In the genomic region with DNA sequence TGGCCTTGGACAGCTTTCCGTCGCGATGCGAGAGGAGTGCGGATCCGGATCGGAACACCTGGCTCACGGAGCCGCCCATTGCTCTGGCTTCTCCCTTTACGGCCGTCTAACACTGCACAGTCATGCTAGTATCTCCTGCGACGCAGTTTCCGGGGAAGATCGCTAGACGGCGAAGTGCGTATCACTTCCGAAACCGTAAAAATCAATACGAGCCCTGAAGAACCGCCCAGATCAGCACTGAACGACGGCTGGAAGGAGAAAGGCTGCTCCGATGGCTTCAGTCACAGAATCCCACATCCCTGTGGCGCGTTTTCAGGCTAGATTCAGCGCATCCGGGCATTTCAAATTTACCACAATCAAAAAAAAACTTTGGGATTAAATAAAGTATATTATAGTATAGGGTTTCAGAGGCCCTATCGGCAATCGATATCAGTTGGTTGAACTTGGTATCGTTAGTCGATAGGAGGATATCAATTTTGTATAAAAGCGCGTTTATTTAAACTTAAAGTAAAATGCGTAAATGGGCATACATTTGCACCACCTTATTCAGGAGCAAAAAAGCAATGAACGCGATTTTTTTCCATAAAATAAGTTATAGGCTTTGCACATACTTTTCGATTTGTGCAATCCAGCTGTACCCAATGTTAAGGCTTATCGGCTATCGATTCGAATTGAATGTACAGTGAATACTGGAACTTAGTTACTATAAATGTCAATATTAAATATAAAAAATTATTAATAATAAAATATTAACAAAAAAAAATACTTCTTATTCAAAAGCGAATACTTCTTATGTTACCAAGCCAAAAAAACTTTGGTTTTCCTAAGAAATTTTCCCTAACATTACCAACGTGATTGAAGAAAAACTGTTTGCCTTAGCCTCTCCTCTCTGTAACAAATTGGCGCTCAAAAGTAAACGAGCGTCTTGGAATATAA, we compare ENCODE assay signal across 1 fruit fly cellular context.
TF ChIP-seq lines count a peak whose summit lies in the region.

A gene (minus strand): TSS at position 435 of the 936 bp plus-strand sequence.
A gene (plus strand): TSS at position 921 of the 936 bp plus-strand sequence.

TF ChIP-seq in whole organism, embryonic, 481 proteins besides CTCF, POLR2A, EP300 and RAD21 (continued from another document and continues in another):
- TF ChIP-seq CG10462 (GFP tag; optimal IDR thresholded peaks at IDR 0.05; lab: Kevin White, UChicago), result peak; percentile 92
- peak; percentile 73 for TF ChIP-seq CG15514 (GFP tag; optimal IDR thresholded peaks at IDR 0.05; lab: Kevin White, UChicago)
- peak; percentile 91 for TF ChIP-seq fd96Cb (tag; optimal IDR thresholded peaks at IDR 0.05; lab: Kevin White, UChicago)
- TF ChIP-seq CG12155 (GFP tag; optimal IDR thresholded peaks at IDR 0.05; lab: Kevin White, UChicago), result peak; percentile 95
- TF ChIP-seq wek (GFP tag; optimal IDR thresholded peaks at IDR 0.05; lab: Kevin White, UChicago), result peak; percentile 24
- no peak for TF ChIP-seq tll (GFP tag; optimal IDR thresholded peaks at IDR 0.05; lab: Kevin White, UChicago)
- peak; percentile 56 for TF ChIP-seq Mes4 (GFP tag; optimal IDR thresholded peaks at IDR 0.05; lab: Kevin White, UChicago)
- TF ChIP-seq CG11247 (GFP tag; IDR thresholded peaks at IDR 0.05; lab: Robert Waterston, UW), result peak; percentile 90
- TF ChIP-seq Adf1 (GFP tag; IDR thresholded peaks at IDR 0.05; lab: Robert Waterston, UW), result peak; percentile 86
- peak; percentile 82 for TF ChIP-seq CG6813 (GFP tag; optimal IDR thresholded peaks at IDR 0.05; lab: Kevin White, UChicago)
- peak; percentile 25 for TF ChIP-seq crc (GFP tag; optimal IDR thresholded peaks at IDR 0.05; lab: Kevin White, UChicago)
- peak; percentile 99 for TF ChIP-seq gem (tag; optimal IDR thresholded peaks at IDR 0.05; lab: Kevin White, UChicago)
- peak; percentile 98 for TF ChIP-seq chm (GFP tag; IDR thresholded peaks at IDR 0.05; lab: Robert Waterston, UW)
- no peak for TF ChIP-seq zf30C (GFP tag; optimal IDR thresholded peaks at IDR 0.05; lab: Kevin White, UChicago)
- TF ChIP-seq ash1 (GFP tag; optimal IDR thresholded peaks at IDR 0.05; lab: Kevin White, UChicago), result no peak
- no peak for TF ChIP-seq nau (GFP tag; optimal IDR thresholded peaks at IDR 0.05; lab: Kevin White, UChicago)
- peak; percentile 94 for TF ChIP-seq sens (GFP tag; lab: Kevin White, UChicago)
- TF ChIP-seq CG8765 (GFP tag; IDR thresholded peaks at IDR 0.05; lab: Robert Waterston, UW), result peak; percentile 90
- peak; percentile 92 for TF ChIP-seq Ravus (GFP tag; IDR thresholded peaks at IDR 0.05; lab: Robert Waterston, UW)
- TF ChIP-seq ara (GFP tag; IDR thresholded peaks at IDR 0.05; lab: Robert Waterston, UW), result peak; percentile 97
- TF ChIP-seq zfh1 (GFP tag; IDR thresholded peaks at IDR 0.05; lab: Robert Waterston, UW), result peak; percentile 97
- peak; percentile 55 for TF ChIP-seq CG5245 (GFP tag; optimal IDR thresholded peaks at IDR 0.05; lab: Kevin White, UChicago)
- TF ChIP-seq run (tag; optimal IDR thresholded peaks at IDR 0.05; lab: Kevin White, UChicago), result peak; percentile 92
- TF ChIP-seq Dek (tag; optimal IDR thresholded peaks at IDR 0.05; lab: Kevin White, UChicago), result peak; percentile 97
- TF ChIP-seq CG12071 (GFP tag; optimal IDR thresholded peaks at IDR 0.05; lab: Kevin White, UChicago), result no peak
- peak; percentile 77 for TF ChIP-seq Dip3 (GFP tag; optimal IDR thresholded peaks at IDR 0.05; lab: Kevin White, UChicago)
- TF ChIP-seq CG13123 (GFP tag; optimal IDR thresholded peaks at IDR 0.05; lab: Kevin White, UChicago), result peak; percentile 94
- TF ChIP-seq Eip74EF (GFP tag; optimal IDR thresholded peaks at IDR 0.05; lab: Kevin White, UChicago), result peak in 1 of 2 experiments; percentile 97
- TF ChIP-seq CG2199 (GFP tag; IDR thresholded peaks at IDR 0.05; lab: Robert Waterston, UW), result peak; percentile 89
- peak; percentile 41 for TF ChIP-seq CG31388 (GFP tag; optimal IDR thresholded peaks at IDR 0.05; lab: Kevin White, UChicago)
- no peak for TF ChIP-seq CG17568 (GFP tag; optimal IDR thresholded peaks at IDR 0.05; lab: Kevin White, UChicago)
- TF ChIP-seq CG3163 (GFP tag; optimal IDR thresholded peaks at IDR 0.05; lab: Kevin White, UChicago), result peak; percentile 50
- no peak for TF ChIP-seq Asciz (GFP tag; optimal IDR thresholded peaks at IDR 0.05; lab: Kevin White, UChicago)
- TF ChIP-seq Xbp1 (GFP tag; optimal IDR thresholded peaks at IDR 0.05; lab: Kevin White, UChicago), result peak; percentile 98
- TF ChIP-seq knrl (GFP tag; IDR thresholded peaks at IDR 0.05; lab: Robert Waterston, UW; ENCODE audit: partially characterized antibody), result peak; percentile 59; the same call in 2 of the 3 replicates
- peak; percentile 95 for TF ChIP-seq vvl (GFP tag; IDR thresholded peaks at IDR 0.05; lab: Robert Waterston, UW)
- TF ChIP-seq caup (GFP tag; optimal IDR thresholded peaks at IDR 0.05; lab: Kevin White, UChicago; ENCODE audit: severe bottlenecking), result peak; percentile 95
- TF ChIP-seq Dll (GFP tag; IDR thresholded peaks at IDR 0.05; lab: Robert Waterston, UW; ENCODE audit: partially characterized antibody), result peak; percentile 80
- peak; percentile 85 for TF ChIP-seq CG34224 (GFP tag; IDR thresholded peaks at IDR 0.05; lab: Robert Waterston, UW; ENCODE audit: partially characterized antibody)
- TF ChIP-seq CG1233 (GFP tag; optimal IDR thresholded peaks at IDR 0.05; lab: Kevin White, UChicago), result no peak
- peak; percentile 43 for TF ChIP-seq Opbp (GFP tag; IDR thresholded peaks at IDR 0.05; lab: Robert Waterston, UW; ENCODE audit: partially characterized antibody)
- peak; percentile 97 for TF ChIP-seq CG2712 (tag; optimal IDR thresholded peaks at IDR 0.05; lab: Kevin White, UChicago)
- peak; percentile 98 for TF ChIP-seq CG17385 (GFP tag; optimal IDR thresholded peaks at IDR 0.05; lab: Kevin White, UChicago)
- peak; percentile 91 for TF ChIP-seq CG4617 (GFP tag; optimal IDR thresholded peaks at IDR 0.05; lab: Kevin White, UChicago; ENCODE audit: borderline replicate concordance)
- peak; percentile 95 for TF ChIP-seq Lim3 (GFP tag; IDR thresholded peaks at IDR 0.05; lab: Robert Waterston, UW)
- TF ChIP-seq CG1024 (GFP tag; IDR thresholded peaks at IDR 0.05; lab: Robert Waterston, UW), result peak; percentile 92
- peak; percentile 58 for TF ChIP-seq dm (GFP tag; optimal IDR thresholded peaks at IDR 0.05; lab: Kevin White, UChicago)
- TF ChIP-seq gsb (GFP tag; IDR thresholded peaks at IDR 0.05; lab: Robert Waterston, UW), result peak; percentile 96
- peak; percentile 90 for TF ChIP-seq CG3407 (GFP tag; optimal IDR thresholded peaks at IDR 0.05; lab: Kevin White, UChicago)
- peak; percentile 46 for TF ChIP-seq CG7987 (GFP tag; optimal IDR thresholded peaks at IDR 0.05; lab: Kevin White, UChicago)
- peak; percentile 96 for TF ChIP-seq ro (GFP tag; IDR thresholded peaks at IDR 0.05; lab: Robert Waterston, UW)
- TF ChIP-seq NfI (GFP tag; optimal IDR thresholded peaks at IDR 0.05; lab: Kevin White, UChicago), result peak; percentile 98
- no peak for TF ChIP-seq kni (GFP tag; optimal IDR thresholded peaks at IDR 0.05; lab: Kevin White, UChicago)
- peak; percentile 88 for TF ChIP-seq CG18011 (GFP tag; optimal IDR thresholded peaks at IDR 0.05; lab: Kevin White, UChicago)
- TF ChIP-seq br (optimal IDR thresholded peaks at IDR 0.05; lab: Kevin White, UChicago), result no peak
- peak; percentile 87 for TF ChIP-seq dysf (GFP tag; IDR thresholded peaks at IDR 0.05; lab: Robert Waterston, UW)
- TF ChIP-seq CG7745 (tag; optimal IDR thresholded peaks at IDR 0.05; lab: Kevin White, UChicago), result peak; percentile 92
- TF ChIP-seq inv (GFP tag; IDR thresholded peaks at IDR 0.05; lab: Robert Waterston, UW; ENCODE audit: partially characterized antibody), result peak; percentile 64
- peak; percentile 76 for TF ChIP-seq CG15696 (tag; optimal IDR thresholded peaks at IDR 0.05; lab: Kevin White, UChicago)
- peak; percentile 71 for TF ChIP-seq mam (GFP tag; optimal IDR thresholded peaks at IDR 0.05; lab: Kevin White, UChicago)
- TF ChIP-seq HLH54F (GFP tag; optimal IDR thresholded peaks at IDR 0.05; lab: Kevin White, UChicago), result peak; percentile 76
- peak; percentile 77 for TF ChIP-seq Doc3 (GFP tag; IDR thresholded peaks at IDR 0.05; lab: Robert Waterston, UW; ENCODE audit: partially characterized antibody)
- peak; percentile 75 for TF ChIP-seq CG11696 (GFP tag; IDR thresholded peaks at IDR 0.05; lab: Robert Waterston, UW)
- TF ChIP-seq scrt (GFP tag; optimal IDR thresholded peaks at IDR 0.05; lab: Kevin White, UChicago), result no peak
- TF ChIP-seq Six4 (GFP tag; optimal IDR thresholded peaks at IDR 0.05; lab: Kevin White, UChicago), result peak; percentile 71
- no peak for TF ChIP-seq pan (optimal IDR thresholded peaks at IDR 0.05; lab: Kevin White, UChicago)
- peak in 1 of 2 experiments; percentile 96 for TF ChIP-seq pan (GFP tag; optimal IDR thresholded peaks at IDR 0.05 in 1 of 2, IDR thresholded peaks at IDR 0.05 in 1 of 2)
- peak; percentile 50 for TF ChIP-seq Camta (GFP tag; optimal IDR thresholded peaks at IDR 0.05; lab: Kevin White, UChicago)
- TF ChIP-seq Dad (GFP tag; optimal IDR thresholded peaks at IDR 0.05; lab: Kevin White, UChicago), result no peak
- TF ChIP-seq CG4360 (GFP tag; IDR thresholded peaks at IDR 0.05; lab: Robert Waterston, UW), result peak; percentile 60; the same call in 1 of the 2 replicates
- peak; percentile 93 for TF ChIP-seq CG10431 (GFP tag; optimal IDR thresholded peaks at IDR 0.05; lab: Kevin White, UChicago)
- no peak for TF ChIP-seq D19B (GFP tag; optimal IDR thresholded peaks at IDR 0.05; lab: Kevin White, UChicago)
- TF ChIP-seq CkIIα-i1 (GFP tag; IDR thresholded peaks at IDR 0.05; lab: Robert Waterston, UW), result peak; percentile 90
- peak; percentile 97 for TF ChIP-seq CG9817 (tag; optimal IDR thresholded peaks at IDR 0.05; lab: Kevin White, UChicago)
- TF ChIP-seq Poxn (GFP tag; IDR thresholded peaks at IDR 0.05; lab: Robert Waterston, UW), result peak; percentile 91
- TF ChIP-seq CG15011 (GFP tag; optimal IDR thresholded peaks at IDR 0.05; lab: Kevin White, UChicago), result no peak
- no peak for TF ChIP-seq pb (GFP tag; optimal IDR thresholded peaks at IDR 0.05; lab: Kevin White, UChicago)
- no peak for TF ChIP-seq cg (GFP tag; optimal IDR thresholded peaks at IDR 0.05; lab: Kevin White, UChicago)
- TF ChIP-seq HLHmδ (GFP tag; optimal IDR thresholded peaks at IDR 0.05; lab: Kevin White, UChicago), result no peak
- TF ChIP-seq klu (GFP tag; IDR thresholded peaks at IDR 0.05; lab: Robert Waterston, UW), result peak; percentile 61; the same call in 1 of the 2 replicates
- peak; percentile 86 for TF ChIP-seq CG13287 (GFP tag; IDR thresholded peaks at IDR 0.05; lab: Robert Waterston, UW; ENCODE audit: partially characterized antibody)
- no peak for TF ChIP-seq nom (GFP tag; optimal IDR thresholded peaks at IDR 0.05; lab: Kevin White, UChicago)
- peak; percentile 97 for TF ChIP-seq Atf6 (GFP tag; IDR thresholded peaks at IDR 0.05; lab: Robert Waterston, UW)
- peak; percentile 97 for TF ChIP-seq ken (GFP tag; IDR thresholded peaks at IDR 0.05; lab: Robert Waterston, UW)
- TF ChIP-seq CG6791 (GFP tag; IDR thresholded peaks at IDR 0.05; lab: Robert Waterston, UW; ENCODE audit: partially characterized antibody), result peak; percentile 83
- peak; percentile 94 for TF ChIP-seq Usf (GFP tag; optimal IDR thresholded peaks at IDR 0.05; lab: Kevin White, UChicago)
- TF ChIP-seq vfl (GFP tag; optimal IDR thresholded peaks at IDR 0.05; lab: Kevin White, UChicago), result peak; percentile 67
- peak; percentile 0 for TF ChIP-seq CG4282 (GFP tag; optimal IDR thresholded peaks at IDR 0.05; lab: Kevin White, UChicago)
- TF ChIP-seq Dip2 (GFP tag; IDR thresholded peaks at IDR 0.05; lab: Robert Waterston, UW), result no peak
- peak; percentile 80 for TF ChIP-seq jing (GFP tag; optimal IDR thresholded peaks at IDR 0.05; lab: Kevin White, UChicago)
- no peak; the same call in 1 of the 2 replicates for TF ChIP-seq ato (GFP tag; IDR thresholded peaks at IDR 0.05; lab: Robert Waterston, UW; ENCODE audit: partially characterized antibody)
- no peak for TF ChIP-seq CG10654 (GFP tag; optimal IDR thresholded peaks at IDR 0.05; lab: Kevin White, UChicago)
- no peak for TF ChIP-seq CG13296 (GFP tag; optimal IDR thresholded peaks at IDR 0.05; lab: Kevin White, UChicago)
- TF ChIP-seq CG2678 (tag; optimal IDR thresholded peaks at IDR 0.05; lab: Kevin White, UChicago), result peak; percentile 92
- peak; percentile 82 for TF ChIP-seq crol (GFP tag; IDR thresholded peaks at IDR 0.05; lab: Robert Waterston, UW)
- TF ChIP-seq Scr (GFP tag; IDR thresholded peaks at IDR 0.05; lab: Robert Waterston, UW; ENCODE audit: partially characterized antibody), result peak; percentile 83
- TF ChIP-seq Nf-YB (GFP tag; optimal IDR thresholded peaks at IDR 0.05; lab: Kevin White, UChicago), result peak; percentile 88
- no peak for TF ChIP-seq gro (GFP tag; optimal IDR thresholded peaks at IDR 0.05; lab: Kevin White, UChicago)
- TF ChIP-seq ems (GFP tag; optimal IDR thresholded peaks at IDR 0.05; lab: Kevin White, UChicago), result peak; percentile 80
- peak; percentile 47 for TF ChIP-seq CG17802 (tag; optimal IDR thresholded peaks at IDR 0.05; lab: Kevin White, UChicago)
- TF ChIP-seq bsh (GFP tag; optimal IDR thresholded peaks at IDR 0.05; lab: Kevin White, UChicago), result peak in 1 of 2 experiments; percentile 100
- TF ChIP-seq CG18476 (GFP tag; optimal IDR thresholded peaks at IDR 0.05; lab: Kevin White, UChicago), result peak; percentile 77
- TF ChIP-seq Bdp1 (GFP tag; optimal IDR thresholded peaks at IDR 0.05; lab: Kevin White, UChicago), result peak; percentile 63
- peak; percentile 91 for TF ChIP-seq CG14667 (GFP tag; IDR thresholded peaks at IDR 0.05; lab: Robert Waterston, UW)
- no peak for TF ChIP-seq dmrt99B (tag; optimal IDR thresholded peaks at IDR 0.05; lab: Kevin White, UChicago)
- TF ChIP-seq Hand (GFP tag; optimal IDR thresholded peaks at IDR 0.05; lab: Kevin White, UChicago), result peak; percentile 97
- peak; percentile 96 for TF ChIP-seq CG16815 (GFP tag; optimal IDR thresholded peaks at IDR 0.05; lab: Kevin White, UChicago)
- peak; percentile 97 for TF ChIP-seq gcm (GFP tag; optimal IDR thresholded peaks at IDR 0.05; lab: Kevin White, UChicago)
- peak; percentile 94 for TF ChIP-seq CG6689 (GFP tag; IDR thresholded peaks at IDR 0.05; lab: Robert Waterston, UW)
- no peak for TF ChIP-seq Dfd (GFP tag; optimal IDR thresholded peaks at IDR 0.05; lab: Kevin White, UChicago)
- TF ChIP-seq CG7786 (GFP tag; optimal IDR thresholded peaks at IDR 0.05; lab: Kevin White, UChicago), result peak; percentile 85
- peak; percentile 99 for TF ChIP-seq slbo (GFP tag; IDR thresholded peaks at IDR 0.05; lab: Robert Waterston, UW)
- peak; percentile 96 for TF ChIP-seq CG2202 (tag; optimal IDR thresholded peaks at IDR 0.05; lab: Kevin White, UChicago)
- TF ChIP-seq kah (GFP tag; optimal IDR thresholded peaks at IDR 0.05; lab: Kevin White, UChicago), result peak; percentile 43
- TF ChIP-seq CG6854 (GFP tag; optimal IDR thresholded peaks at IDR 0.05; lab: Kevin White, UChicago), result peak; percentile 68
- TF ChIP-seq CG8089 (GFP tag; optimal IDR thresholded peaks at IDR 0.05; lab: Kevin White, UChicago), result peak; percentile 68
- peak; percentile 79 for TF ChIP-seq CG8944 (GFP tag; optimal IDR thresholded peaks at IDR 0.05; lab: Kevin White, UChicago)
